Fruit fly (Drosophila melanogaster): ENCODE results near the gene mRpS22.
A peak's percentile ranks its signal among the peaks of the same experiment; 100 is the strongest.

The mRpS22 gene

dm6 chr3R:27922673-27923175 is 6.0 kb downstream of the mRpS22 start, which contains the start of gene RpL4 (continued):
- TF ChIP-seq br (optimal IDR thresholded peaks at IDR 0.05): no peak
- TF ChIP-seq CG6254 (GFP tag; optimal IDR thresholded peaks at IDR 0.05): peak; percentile 60
- peak; percentile 98 for TF ChIP-seq Ets65A (GFP tag)
- peak; percentile 60 for TF ChIP-seq CG13424 (tag; optimal IDR thresholded peaks at IDR 0.05)
- TF ChIP-seq pb (GFP tag; optimal IDR thresholded peaks at IDR 0.05): peak; percentile 82
- peak; percentile 84 for TF ChIP-seq Awh (GFP tag; IDR thresholded peaks at IDR 0.05)
- 0 out of 3 replicates have a peak, but pooled peaks have one; percentile 42 for TF ChIP-seq mld (GFP tag; IDR thresholded peaks at IDR 0.05; ENCODE audit: partially characterized antibody)
- peak; percentile 6 for TF ChIP-seq Tbp (GFP tag; optimal IDR thresholded peaks at IDR 0.05)
- no peak for TF ChIP-seq chinmo (GFP tag; IDR thresholded peaks at IDR 0.05; ENCODE audit: partially characterized antibody)
- 0 out of 3 replicates have a peak, but pooled peaks have one; percentile 31 for TF ChIP-seq Opbp (GFP tag; IDR thresholded peaks at IDR 0.05; ENCODE audit: partially characterized antibody)
- peak; percentile 86 for TF ChIP-seq CG12391 (tag; optimal IDR thresholded peaks at IDR 0.05)
- TF ChIP-seq CG32532 (GFP tag; IDR thresholded peaks at IDR 0.05): peak; percentile 89
- TF ChIP-seq CG13123 (GFP tag; optimal IDR thresholded peaks at IDR 0.05): peak; percentile 65
- peak; percentile 71 for TF ChIP-seq org-1 (GFP tag; optimal IDR thresholded peaks at IDR 0.05)
- no peak for TF ChIP-seq Gsc (GFP tag; IDR thresholded peaks at IDR 0.05)
- TF ChIP-seq Oli (tag; optimal IDR thresholded peaks at IDR 0.05): peak; percentile 70
- TF ChIP-seq sob (GFP tag; IDR thresholded peaks at IDR 0.05): peak; percentile 81
- peak; percentile 86 for TF ChIP-seq phol (tag; optimal IDR thresholded peaks at IDR 0.05)
- TF ChIP-seq CG6791 (GFP tag; IDR thresholded peaks at IDR 0.05; ENCODE audit: partially characterized antibody): no peak
- TF ChIP-seq CG31441 (GFP tag; IDR thresholded peaks at IDR 0.05): peak; percentile 82
- TF ChIP-seq Usf (GFP tag; optimal IDR thresholded peaks at IDR 0.05): peak; percentile 72
- peak; percentile 83 for TF ChIP-seq ken (GFP tag; IDR thresholded peaks at IDR 0.05)
- peak; percentile 82 for TF ChIP-seq scrt (GFP tag; optimal IDR thresholded peaks at IDR 0.05)
- no peak for TF ChIP-seq corto (GFP tag; optimal IDR thresholded peaks at IDR 0.05)
- peak; percentile 53 for TF ChIP-seq cas (GFP tag; IDR thresholded peaks at IDR 0.05)
- TF ChIP-seq salm (tag; optimal IDR thresholded peaks at IDR 0.05): peak; percentile 76
- no peak for TF ChIP-seq klu (GFP tag; IDR thresholded peaks at IDR 0.05)
- TF ChIP-seq CG1024 (GFP tag; IDR thresholded peaks at IDR 0.05): peak; percentile 83
- TF ChIP-seq CG11723 (GFP tag; optimal IDR thresholded peaks at IDR 0.05): peak; percentile 79
- peak; percentile 51 for TF ChIP-seq CG12155 (GFP tag; optimal IDR thresholded peaks at IDR 0.05)
- peak; percentile 37 for TF ChIP-seq BEAF-32 (GFP tag; optimal IDR thresholded peaks at IDR 0.05)
- TF ChIP-seq CG14050 (GFP tag; IDR thresholded peaks at IDR 0.05): peak; percentile 57; the same call in 2 of the 3 replicates
- peak; percentile 48; the same call in 1 of the 2 replicates for TF ChIP-seq MBD-R2 (GFP tag; IDR thresholded peaks at IDR 0.05)
- TF ChIP-seq ato (GFP tag; IDR thresholded peaks at IDR 0.05; ENCODE audit: partially characterized antibody): no peak
- TF ChIP-seq Fer2 (tag; optimal IDR thresholded peaks at IDR 0.05): peak; percentile 70
- TF ChIP-seq tin (GFP tag; optimal IDR thresholded peaks at IDR 0.05): peak; percentile 67
- peak; percentile 83 for TF ChIP-seq Vsx1 (GFP tag; optimal IDR thresholded peaks at IDR 0.05)
- TF ChIP-seq ab (GFP tag; optimal IDR thresholded peaks at IDR 0.05): peak; percentile 2
- TF ChIP-seq Jarid2 (GFP tag; optimal IDR thresholded peaks at IDR 0.05): peak; percentile 50
- peak; percentile 26 for TF ChIP-seq CG12942 (GFP tag; optimal IDR thresholded peaks at IDR 0.05)
- peak; percentile 75 for TF ChIP-seq slbo (GFP tag; IDR thresholded peaks at IDR 0.05)
- TF ChIP-seq CG12659 (GFP tag; optimal IDR thresholded peaks at IDR 0.05): peak; percentile 93
- peak; percentile 69 for TF ChIP-seq stwl (tag; optimal IDR thresholded peaks at IDR 0.05)
- peak; percentile 57 for TF ChIP-seq Kr (GFP tag; optimal IDR thresholded peaks at IDR 0.05)
- no peak for TF ChIP-seq CG12769 (tag; optimal IDR thresholded peaks at IDR 0.05)
- TF ChIP-seq cato (GFP tag; optimal IDR thresholded peaks at IDR 0.05; ENCODE audit: borderline replicate concordance): peak; percentile 62
- TF ChIP-seq Sry-β (GFP tag; optimal IDR thresholded peaks at IDR 0.05): peak; percentile 88
- peak; percentile 94 for TF ChIP-seq chm (GFP tag; IDR thresholded peaks at IDR 0.05)
- TF ChIP-seq CG7786 (GFP tag; optimal IDR thresholded peaks at IDR 0.05): peak; percentile 56
- peak; percentile 74 for TF ChIP-seq disco-r (GFP tag; optimal IDR thresholded peaks at IDR 0.05)

Measured in whole organism, embryonic.